Worm (Caenorhabditis elegans) whole organism, early embryonic: ENCODE data around the gene pgp-12.

ENCODE experiments used
- B0310.2 ChIP-seq: sonication (generic microtip); optimal IDR thresholded peaks from 2 replicates; lab custom pipeline; 2016; ENCODE audit warnings: mild to moderate bottlenecking, missing genetic modification characterization, missing compliant biosample characterization
- F13C5.2 ChIP-seq: sonication (generic microtip); optimal IDR thresholded peaks from 2 replicates; lab custom pipeline; 2017; ENCODE audit warnings: mild to moderate bottlenecking, missing genetic modification characterization, inconsistent platforms, missing compliant biosample characterization
- aly-1 ChIP-seq: sonication (generic microtip); optimal IDR thresholded peaks from 2 replicates; lab custom pipeline; 2016; ENCODE audit warnings: missing genetic modification characterization, missing compliant biosample characterization
- ama-1 ChIP-seq: fragments of 150-350 bp; optimal IDR thresholded peaks from 2 replicates; lab custom pipeline; 2014
- ets-7 ChIP-seq: sonication (generic microtip); optimal IDR thresholded peaks from 2 replicates; lab custom pipeline; 2016; ENCODE audit warnings: missing genotype, missing genetic modification characterization, missing compliant biosample characterization
- flt-1 ChIP-seq: fragments of 200-800 bp; sonication (Bioruptor generic); IDR thresholded peaks from 2 replicates; pipeline ENCODE4 v1.3.6; 2022; ENCODE audit warnings: missing genetic modification characterization, missing compliant biosample characterization
- hmbx-1 ChIP-seq: sonication (generic microtip); optimal IDR thresholded peaks from 2 replicates; lab custom pipeline; 2016; ENCODE audit warnings: mild to moderate bottlenecking, missing genetic modification characterization, missing compliant biosample characterization
- tbx-37 ChIP-seq: fragments of 200-800 bp; sonication (Bioruptor generic); conservative IDR thresholded peaks from 2 replicates; pipeline ENCODE4 v1.3.6; 2022; ENCODE audit warnings: missing genetic modification reagents, missing genetic modification characterization, missing compliant biosample characterization

DNA sequence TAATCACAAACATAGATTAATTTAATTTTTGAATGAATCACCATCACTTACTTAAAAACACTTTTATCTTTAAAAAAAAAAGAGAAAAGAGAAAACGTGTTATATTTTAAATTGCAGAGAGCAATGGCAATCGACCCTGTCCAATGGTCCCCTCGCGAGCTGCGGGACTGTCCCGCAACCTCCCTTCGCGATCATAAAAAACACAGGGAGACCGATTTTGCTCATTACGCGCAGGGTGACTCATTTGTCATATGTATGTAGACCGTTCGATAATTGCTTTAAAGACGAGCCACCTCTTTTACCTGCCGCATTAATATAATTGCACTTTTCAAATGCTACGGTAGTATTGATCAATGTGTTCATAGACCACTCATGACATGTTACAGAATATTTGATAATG lies 1.5 kb upstream of the pgp-12 start:
- TF ChIP-seq tbx-37 (no peak), B0310.2 (tag; lab: Kevin White, UChicago) (no peak), ets-7 (no peak), ama-1 (lab: Kevin White, UChicago) (no peak), F13C5.2 (tag; lab: Kevin White, UChicago) (no peak), hmbx-1 (tag; lab: Kevin White, UChicago) (no peak), aly-1 (tag; lab: Kevin White, UChicago) (no peak), flt-1 (no peak)
